Worm (Caenorhabditis elegans) whole organism, L4 larva: ENCODE results near the gene esyt-2.

Experiments
- F37D6.2 ChIP-seq: sonication (generic microtip); optimal IDR thresholded peaks from 2 replicates; lab custom pipeline; 2016; ENCODE audit warnings: mild to moderate bottlenecking, missing genetic modification characterization, missing compliant biosample characterization
- R02D3.7 ChIP-seq: fragments of 150-350 bp; sonication (generic microtip); optimal IDR thresholded peaks from 3 replicates; lab custom pipeline; 2014; ENCODE audit warnings: missing biosample characterization, missing genetic modification characterization
- T20F7.1 ChIP-seq: fragments of 200-800 bp; sonication (Bioruptor generic); optimal IDR thresholded peaks from 2 replicates; lab custom pipeline; 2018; ENCODE audit warnings: mild to moderate bottlenecking, missing genetic modification characterization, missing compliant biosample characterization
- Y105C5A.15 ChIP-seq: fragments of 200-800 bp; sonication (Bioruptor generic); IDR thresholded peaks from 2 replicates; pipeline ENCODE4 v1.3.6; 2022; ENCODE audit warnings: missing genetic modification characterization, missing compliant biosample characterization
- Y75B8A.6 ChIP-seq: fragments of 200-800 bp; sonication (Bioruptor generic); IDR thresholded peaks from 2 replicates; pipeline ENCODE4 v1.3.6; 2022; ENCODE audit warnings: missing genetic modification reagents, missing genetic modification characterization, missing compliant biosample characterization
- aly-2 ChIP-seq: sonication (generic microtip); optimal IDR thresholded peaks from 2 replicates; lab custom pipeline; 2018; ENCODE audit warnings: missing biosample characterization, missing genetic modification characterization
- ceh-82 ChIP-seq: sonication (generic microtip); optimal IDR thresholded peaks from 2 replicates; lab custom pipeline; 2017; ENCODE audit warnings: missing biosample characterization, missing genetic modification characterization
- daf-8 ChIP-seq: fragments of 200-800 bp; sonication (Bioruptor generic); IDR thresholded peaks from 2 replicates; pipeline ENCODE4 v1.3.6; 2022; ENCODE audit warnings: missing genetic modification characterization, missing compliant biosample characterization
- dmd-6 ChIP-seq: fragments of 200-800 bp; sonication (Bioruptor generic); IDR thresholded peaks from 2 replicates; pipeline ENCODE4 v1.3.6; 2022; ENCODE audit warnings: missing genetic modification reagents, missing genetic modification characterization, missing compliant biosample characterization
- dpl-1 ChIP-seq: fragments of 150-350 bp; optimal IDR thresholded peaks from 2 replicates; lab custom pipeline; 2014; ENCODE audit warnings: missing biosample characterization, missing genetic modification reagents, missing genetic modification characterization
- duxl-1 ChIP-seq: sonication (generic microtip); optimal IDR thresholded peaks from 2 replicates; lab custom pipeline; 2016; ENCODE audit warnings: mild to moderate bottlenecking, missing genetic modification characterization, moderate library complexity, missing compliant biosample characterization; ENCODE audit not compliant: poor library complexity
- fkh-10 ChIP-seq: fragments of 150-350 bp; optimal IDR thresholded peaks from 2 replicates; lab custom pipeline; 2014; ENCODE audit warnings: missing biosample characterization, missing genetic modification reagents, missing genetic modification characterization
- fos-1 ChIP-seq: fragments of 150-350 bp; optimal IDR thresholded peaks from 2 replicates; lab custom pipeline; 2014; ENCODE audit warnings: missing biosample characterization, missing genetic modification characterization
- gei-8 ChIP-seq: fragments of 200-800 bp; sonication (Bioruptor generic); optimal IDR thresholded peaks from 2 replicates; lab custom pipeline; 2018; ENCODE audit warnings: mild to moderate bottlenecking, missing genetic modification characterization, missing compliant biosample characterization
- hif-1 ChIP-seq, 2 experiments: sonication (generic microtip); optimal IDR thresholded peaks; 2 replicates each; lab custom pipeline; 2016 to 2017; ENCODE audit warnings: missing compliant biosample characterization in 2 of 2, missing genetic modification characterization in 2 of 2, missing genetic modification reagents in 2 of 2, missing genotype in 2 of 2, mild to moderate bottlenecking in 1 of 2
- hlh-11 ChIP-seq: fragments of 200-800 bp; sonication (Bioruptor generic); optimal IDR thresholded peaks from 2 replicates; lab custom pipeline; 2018; ENCODE audit warnings: mild to moderate bottlenecking, missing genetic modification characterization, missing compliant biosample characterization
- hlh-30 ChIP-seq: sonication (generic microtip); optimal IDR thresholded peaks from 2 replicates; lab custom pipeline; 2017; ENCODE audit warnings: antibody characterized with exemption, mild to moderate bottlenecking, missing genetic modification characterization, missing compliant biosample characterization; ENCODE audit not compliant: insufficient read depth
- lin-29 ChIP-seq: fragments of 200-800 bp; sonication (Bioruptor generic); IDR thresholded peaks from 2 replicates; pipeline ENCODE4 v1.3.6; 2022; ENCODE audit warnings: missing genetic modification reagents, missing genetic modification characterization, missing compliant biosample characterization
- madf-9 ChIP-seq: fragments of 200-800 bp; sonication (Bioruptor generic); conservative IDR thresholded peaks from 2 replicates; pipeline ENCODE4 v1.3.6; 2022; ENCODE audit warnings: missing genetic modification reagents, missing genetic modification characterization, missing compliant biosample characterization
- mxl-2 ChIP-seq: fragments of 200-800 bp; sonication (Bioruptor generic); conservative IDR thresholded peaks from 2 replicates; pipeline ENCODE4 v1.3.6; 2022; ENCODE audit warnings: missing genetic modification reagents, missing genetic modification characterization, missing compliant biosample characterization
- nhr-102 ChIP-seq: sonication (generic microtip); optimal IDR thresholded peaks from 2 replicates; lab custom pipeline; 2016; ENCODE audit warnings: mild to moderate bottlenecking, missing genetic modification characterization, moderate library complexity, missing compliant biosample characterization
- nhr-237 ChIP-seq: sonication (generic microtip); optimal IDR thresholded peaks from 2 replicates; lab custom pipeline; 2017; ENCODE audit warnings: missing biosample characterization, missing genetic modification characterization
- nhr-25 ChIP-seq: sonication (generic microtip); optimal IDR thresholded peaks from 2 replicates; lab custom pipeline; 2017; ENCODE audit warnings: missing genetic modification characterization, mild to moderate bottlenecking, missing compliant biosample characterization, antibody characterized with exemption, moderate library complexity, borderline replicate concordance; ENCODE audit not compliant: insufficient read depth
- nhr-28 ChIP-seq: fragments of 150-350 bp; optimal IDR thresholded peaks from 2 replicates; lab custom pipeline; 2014; ENCODE audit warnings: missing biosample characterization, missing genetic modification characterization
- nhr-76 ChIP-seq: fragments of 150-350 bp; optimal IDR thresholded peaks from 2 replicates; lab custom pipeline; 2014; ENCODE audit warnings: missing biosample characterization, missing genetic modification characterization
- nhr-77 ChIP-seq: fragments of 150-350 bp; optimal IDR thresholded peaks from 2 replicates; lab custom pipeline; 2014; ENCODE audit warnings: missing biosample characterization, missing genetic modification characterization
- pqm-1 ChIP-seq: sonication (generic microtip); optimal IDR thresholded peaks from 2 replicates; lab custom pipeline; 2017; ENCODE audit warnings: missing biosample characterization, missing genetic modification characterization
- saeg-2 ChIP-seq: fragments of 200-800 bp; sonication (Bioruptor generic); IDR thresholded peaks from 2 replicates; pipeline ENCODE4 v1.3.6; 2022; ENCODE audit warnings: missing genetic modification reagents, missing genetic modification characterization, missing compliant biosample characterization
- snpc-4 ChIP-seq: fragments of 150-350 bp; optimal IDR thresholded peaks from 2 replicates; lab custom pipeline; 2014; ENCODE audit warnings: missing biosample characterization, missing genetic modification characterization
- spr-1 ChIP-seq: sonication (generic microtip); optimal IDR thresholded peaks from 2 replicates; lab custom pipeline; 2016; ENCODE audit warnings: mild to moderate bottlenecking, missing genetic modification characterization, missing compliant biosample characterization
- tra-1 ChIP-seq: fragments of 200-800 bp; sonication (Bioruptor generic); IDR thresholded peaks from 2 replicates; pipeline ENCODE4 v1.3.6; 2022; ENCODE audit warnings: missing genetic modification reagents, missing genetic modification characterization, missing compliant biosample characterization
- unc-130 ChIP-seq: sonication (generic microtip); optimal IDR thresholded peaks from 2 replicates; lab custom pipeline; 2016; ENCODE audit warnings: missing genetic modification reagents, missing genetic modification characterization, missing compliant biosample characterization
- unc-62 ChIP-seq, 3 experiments: fragments of 150-350 bp in 1 of 3; sonication (generic microtip); optimal IDR thresholded peaks in 2 of 3; peaks in 1 of 3; 1 replicate in 1 of 3; 2 replicates in 2 of 3; lab custom pipeline; 2014 to 2017; ENCODE audit warnings: missing biosample characterization in 3 of 3, missing genetic modification characterization in 3 of 3, missing genetic modification reagents in 3 of 3, missing genotype in 1 of 3
- zfp-3 ChIP-seq: fragments of 200-800 bp; sonication (Bioruptor generic); conservative IDR thresholded peaks from 2 replicates; pipeline ENCODE4 v1.3.6; 2022; ENCODE audit warnings: missing genetic modification reagents, missing genetic modification characterization, missing compliant biosample characterization
- ztf-11 ChIP-seq: fragments of 150-350 bp; optimal IDR thresholded peaks from 2 replicates; lab custom pipeline; 2014; ENCODE audit warnings: missing biosample characterization, missing genetic modification characterization

The esyt-2 gene

DNA sequence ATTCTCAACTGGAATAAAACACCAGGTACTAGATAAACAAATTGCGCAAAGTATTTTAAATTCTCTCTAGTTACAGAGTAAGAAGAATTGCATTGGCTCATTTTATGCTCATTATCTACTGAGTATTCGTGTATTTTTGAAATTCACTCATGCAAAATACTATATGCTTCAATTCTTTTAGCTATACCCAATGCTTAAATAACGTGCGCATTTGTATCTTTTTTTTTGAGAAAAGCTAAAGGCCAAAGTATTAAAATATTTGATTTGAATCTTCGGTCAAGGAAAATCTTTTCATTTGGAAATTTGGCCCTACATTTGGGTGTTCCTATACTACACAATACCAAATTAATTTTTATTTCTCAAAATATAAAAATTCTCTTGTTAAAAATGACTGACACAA is 31.2 kb upstream of the esyt-2 start, which contains the start of gene srg-4:
TSS of gene srg-4 (minus strand) at position 101 of the 400 bp plus-strand sequence.
- no peak for TF ChIP-seq hif-1 (tag; optimal IDR thresholded peaks at IDR 0.05; lab: Kevin White, UChicago)
- TF ChIP-seq Y105C5A.15 (GFP tag; lab: Robert Waterston, UW), result no peak
- TF ChIP-seq nhr-77 (tag; lab: Kevin White, UChicago), result no peak
- TF ChIP-seq fkh-10 (GFP tag; lab: Kevin White, UChicago), result no peak
- no peak for TF ChIP-seq daf-8
- TF ChIP-seq fos-1 (tag; lab: Kevin White, UChicago), result no peak
- TF ChIP-seq nhr-28 (tag; lab: Kevin White, UChicago), result no peak
- no peak for TF ChIP-seq F37D6.2 (tag; lab: Kevin White, UChicago)
- TF ChIP-seq pqm-1 (tag; lab: Kevin White, UChicago), result no peak

DNA sequence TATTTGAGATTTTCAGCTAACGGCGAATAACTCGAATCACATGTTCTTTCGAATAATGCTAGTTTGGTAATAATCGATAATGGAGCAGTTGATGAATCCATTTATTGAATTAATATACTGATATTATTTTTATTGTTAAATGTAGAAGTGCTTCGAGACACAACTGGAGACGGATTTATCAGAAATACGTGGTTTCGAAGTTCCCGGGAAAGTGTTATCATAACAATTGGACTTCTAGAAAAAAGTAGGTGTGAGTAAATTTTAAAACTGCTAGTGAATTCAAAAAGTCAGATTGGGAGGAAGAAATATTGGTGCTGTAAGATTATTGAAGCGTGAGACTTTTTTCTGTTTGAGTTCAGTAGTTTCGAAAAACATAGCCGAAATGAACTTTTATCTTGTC is 29.3 kb upstream of the esyt-2 start, which contains the start of gene srg-2:
TSS of gene srg-2 (minus strand) at position 101 of the 400 bp plus-strand sequence.
- TF ChIP-seq zfp-3 (GFP tag; lab: Robert Waterston, UW), result no peak
- TF ChIP-seq, all 104 proteins: peak for 0

DNA sequence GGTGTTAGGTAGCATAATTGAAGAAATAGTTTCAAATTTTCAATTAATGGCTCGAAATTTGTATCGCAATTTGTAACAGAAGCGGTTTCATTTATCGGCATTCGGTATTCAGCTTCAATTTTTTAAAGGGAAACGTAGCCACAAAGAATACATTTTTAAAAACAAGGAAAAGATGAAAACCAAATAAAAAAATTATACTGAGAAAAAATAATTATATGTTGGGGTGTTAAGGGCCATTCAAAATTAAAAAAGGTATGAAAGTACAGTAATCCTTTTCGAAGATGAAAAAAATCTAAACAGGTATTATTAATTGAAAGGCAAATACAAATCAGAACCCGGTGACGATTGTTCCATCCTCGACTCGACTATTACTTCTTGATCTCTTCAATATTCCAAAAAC is 27.5 kb upstream of the esyt-2 start, which contains the start of gene srg-1:
TSS of gene srg-1 (minus strand) at position 101 of the 400 bp plus-strand sequence.
- TF ChIP-seq mxl-2 (no peak), dpl-1 (no peak)

DNA sequence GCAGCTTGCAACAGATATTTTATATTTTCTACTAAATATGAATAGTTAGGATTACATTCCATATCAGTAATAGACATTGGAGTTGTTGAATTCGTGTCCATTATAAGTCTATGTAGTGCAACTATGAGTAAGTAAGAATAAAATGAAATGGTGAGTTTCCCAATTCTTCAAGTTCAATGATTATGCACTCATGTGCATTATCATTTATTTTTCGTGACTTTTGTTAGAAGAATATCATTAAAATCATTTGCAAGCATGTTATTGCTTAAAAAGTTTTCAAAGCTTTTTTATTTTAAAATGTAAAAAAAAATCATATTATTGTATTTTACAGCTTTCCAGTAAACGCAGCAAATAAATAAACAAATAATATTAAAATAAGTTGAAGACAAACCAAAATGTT is 25.9 kb upstream of the esyt-2 start, which contains the start of gene srg-9:
TSS of gene srg-9 (minus strand) at position 101 of the 400 bp plus-strand sequence.
- TF ChIP-seq spr-1 (tag; lab: Kevin White, UChicago), result no peak

DNA sequence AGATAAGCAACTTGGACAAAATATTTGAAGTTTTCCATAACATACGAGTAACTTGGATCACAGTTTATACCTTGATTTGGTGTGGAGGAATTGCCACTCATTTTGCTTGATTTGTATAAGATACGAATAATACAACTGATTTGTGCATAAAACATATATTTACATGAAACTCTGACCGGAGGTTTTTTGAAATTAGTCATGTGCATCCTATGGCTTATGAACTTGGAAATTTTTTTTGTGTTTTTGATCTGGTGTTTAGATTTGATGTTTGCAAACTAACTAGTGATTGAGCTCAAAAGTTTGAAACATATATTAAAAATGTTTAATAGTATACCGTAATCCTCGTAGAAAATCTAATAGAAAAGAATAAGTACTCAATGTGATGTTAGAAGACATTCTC is 24.0 kb upstream of the esyt-2 start, which contains the start of gene srg-8:
TSS of gene srg-8 (minus strand) at position 101 of the 400 bp plus-strand sequence.
- no peak for TF ChIP-seq pqm-1 (tag; lab: Kevin White, UChicago)
- TF ChIP-seq tra-1 (GFP tag; lab: Robert Waterston, UW), result no peak
- TF ChIP-seq unc-62 (GFP tag; optimal IDR thresholded peaks at IDR 0.05 in 1 of 2; lab: Kevin White, UChicago), result no peak
- no peak for TF ChIP-seq unc-62 (tag; optimal IDR thresholded peaks at IDR 0.05; lab: Kevin White, UChicago)
- TF ChIP-seq duxl-1 (tag; lab: Kevin White, UChicago), result no peak
- no peak for TF ChIP-seq unc-130 (GFP tag; lab: Kevin White, UChicago)
- TF ChIP-seq saeg-2 (GFP tag; lab: Robert Waterston, UW), result no peak
- TF ChIP-seq nhr-102 (tag; lab: Kevin White, UChicago), result no peak
- no peak for TF ChIP-seq snpc-4 (tag; lab: Kevin White, UChicago)
- no peak for TF ChIP-seq R02D3.7 (tag; lab: Kevin White, UChicago)
- no peak for TF ChIP-seq mxl-2
- no peak for TF ChIP-seq nhr-76
- TF ChIP-seq lin-29 (GFP tag; lab: Robert Waterston, UW), result no peak
- TF ChIP-seq hlh-30 (tag; lab: Kevin White, UChicago), result no peak
- TF ChIP-seq aly-2, result no peak
- no peak for TF ChIP-seq hlh-11 (tag; lab: Kevin White, UChicago)
- TF ChIP-seq ceh-82 (tag; lab: Kevin White, UChicago), result no peak

DNA sequence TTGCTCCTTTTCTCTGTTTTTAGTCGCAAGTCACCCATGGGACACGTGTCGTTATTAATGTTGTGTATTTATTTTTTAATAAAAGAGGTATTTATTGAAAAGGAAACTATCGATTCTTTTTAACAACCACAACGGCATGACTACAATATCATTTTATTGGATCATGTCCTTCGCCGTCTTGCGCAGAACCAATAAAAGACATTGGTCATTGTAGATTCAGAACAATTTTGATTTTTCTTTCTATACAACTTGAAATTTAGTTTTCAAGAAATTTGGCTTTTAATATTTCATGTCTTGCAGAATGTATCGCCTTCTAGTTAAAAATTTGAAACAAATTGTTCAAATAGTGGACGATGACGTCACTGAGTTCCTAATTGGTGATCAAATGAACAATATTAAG is 20.7 kb upstream of the esyt-2 start, which contains the start of gene amdh-1:
TSS of gene amdh-1 (plus strand) at position 301 of the 400 bp plus-strand sequence.
- TF ChIP-seq nhr-237 (tag; lab: Kevin White, UChicago), result no peak
- no peak for TF ChIP-seq gei-8 (GFP tag; lab: Kevin White, UChicago)
- TF ChIP-seq nhr-25 (tag; lab: Kevin White, UChicago), result no peak
- no peak for TF ChIP-seq madf-9 (GFP tag; lab: Robert Waterston, UW)
- no peak for TF ChIP-seq T20F7.1 (GFP tag; lab: Kevin White, UChicago)
- no peak for TF ChIP-seq Y75B8A.6 (GFP tag; lab: Robert Waterston, UW)
- no peak for TF ChIP-seq ztf-11 (tag; lab: Kevin White, UChicago)
- TF ChIP-seq dmd-6 (GFP tag; lab: Robert Waterston, UW), result no peak
- no peak for TF ChIP-seq dpl-1
- TF ChIP-seq, all 104 proteins: peak for 0
